Worm (Caenorhabditis elegans) whole organism, L4 larva: Measurements from ENCODE around the gene Y47D3A.20.

Experiments used
- F26F4.8 ChIP-seq: fragments of 200-800 bp; sonication (Bioruptor generic); conservative IDR thresholded peaks from 2 replicates; pipeline ENCODE4 v1.3.6; 2022; ENCODE audit warnings: missing genetic modification characterization, missing compliant biosample characterization
- F49E8.2 ChIP-seq: sonication (generic microtip); optimal IDR thresholded peaks from 2 replicates; lab custom pipeline; 2016; ENCODE audit warnings: missing compliant biosample characterization, mild to moderate bottlenecking, missing genetic modification characterization, borderline replicate concordance
- T26A8.4 ChIP-seq: fragments of 200-800 bp; sonication (Bioruptor generic); IDR thresholded peaks from 2 replicates; pipeline ENCODE4 v1.3.6; 2022; ENCODE audit warnings: missing genetic modification characterization, missing compliant biosample characterization
- aha-1 ChIP-seq: fragments of 150-350 bp; peaks from one replicate; lab custom pipeline; 2014; ENCODE audit warnings: missing biosample characterization, missing genetic modification characterization
- aly-2 ChIP-seq: sonication (generic microtip); optimal IDR thresholded peaks from 2 replicates; lab custom pipeline; 2018; ENCODE audit warnings: missing biosample characterization, missing genetic modification characterization
- ama-1 ChIP-seq: fragments of 150-350 bp; optimal IDR thresholded peaks from 2 replicates; lab custom pipeline; 2014; ENCODE audit warnings: inconsistent platforms, mixed read lengths
- ceh-28 ChIP-seq: fragments of 150-350 bp; optimal IDR thresholded peaks from 2 replicates; lab custom pipeline; 2014; ENCODE audit warnings: missing biosample characterization, missing genetic modification reagents, missing genetic modification characterization
- ceh-44 ChIP-seq: fragments of 200-800 bp; sonication (Bioruptor generic); IDR thresholded peaks from 2 replicates; pipeline ENCODE4 v1.3.6; 2022; ENCODE audit warnings: missing genetic modification reagents, missing genetic modification characterization, missing compliant biosample characterization
- cey-2 ChIP-seq: sonication (generic microtip); optimal IDR thresholded peaks from 3 replicates; lab custom pipeline; 2017; ENCODE audit warnings: missing genetic modification characterization, mild to moderate bottlenecking, missing compliant biosample characterization, antibody characterized with exemption, borderline replicate concordance; ENCODE audit not compliant: insufficient read depth
- daf-12 ChIP-seq: fragments of 150-350 bp; optimal IDR thresholded peaks from 2 replicates; lab custom pipeline; 2014; ENCODE audit warnings: missing biosample characterization, missing genetic modification reagents, missing genetic modification characterization
- daf-19 ChIP-seq: fragments of 200-800 bp; sonication (Bioruptor generic); conservative IDR thresholded peaks from 2 replicates; pipeline ENCODE4 v1.3.6; 2022; ENCODE audit warnings: missing genetic modification characterization, missing compliant biosample characterization
- fkh-10 ChIP-seq: fragments of 150-350 bp; optimal IDR thresholded peaks from 2 replicates; lab custom pipeline; 2014; ENCODE audit warnings: missing biosample characterization, missing genetic modification reagents, missing genetic modification characterization
- fos-1 ChIP-seq: fragments of 150-350 bp; optimal IDR thresholded peaks from 2 replicates; lab custom pipeline; 2014; ENCODE audit warnings: missing biosample characterization, missing genetic modification characterization
- hif-1 ChIP-seq, 2 experiments: sonication (generic microtip); optimal IDR thresholded peaks; 2 replicates each; lab custom pipeline; 2016 to 2017; ENCODE audit warnings: missing compliant biosample characterization in 2 of 2, missing genetic modification characterization in 2 of 2, missing genetic modification reagents in 2 of 2, missing genotype in 2 of 2, mild to moderate bottlenecking in 1 of 2
- hlh-11 ChIP-seq: fragments of 200-800 bp; sonication (Bioruptor generic); optimal IDR thresholded peaks from 2 replicates; lab custom pipeline; 2018; ENCODE audit warnings: mild to moderate bottlenecking, missing genetic modification characterization, missing compliant biosample characterization
- hlh-30 ChIP-seq: sonication (generic microtip); optimal IDR thresholded peaks from 2 replicates; lab custom pipeline; 2017; ENCODE audit warnings: antibody characterized with exemption, mild to moderate bottlenecking, missing genetic modification characterization, missing compliant biosample characterization; ENCODE audit not compliant: insufficient read depth
- hmg-1.1 ChIP-seq: fragments of 200-800 bp; sonication (Bioruptor generic); IDR thresholded peaks from 2 replicates; pipeline ENCODE4 v1.3.6; 2022; ENCODE audit warnings: missing genetic modification reagents, missing genetic modification characterization, missing compliant biosample characterization
- jun-1 ChIP-seq: fragments of 150-350 bp; optimal IDR thresholded peaks from 2 replicates; lab custom pipeline; 2014; ENCODE audit warnings: missing biosample characterization, missing genetic modification reagents, missing genetic modification characterization
- madf-5 ChIP-seq, 2 experiments: fragments of 200-800 bp; sonication (Bioruptor generic); IDR thresholded peaks; 2 replicates each; pipeline ENCODE4 v1.3.6; 2022; ENCODE audit warnings: missing compliant biosample characterization in 2 of 2, missing genetic modification characterization in 2 of 2
- mes-2 ChIP-seq: sonication (generic microtip); optimal IDR thresholded peaks from 2 replicates; lab custom pipeline; 2016; ENCODE audit warnings: missing genotype, mild to moderate bottlenecking, missing genetic modification characterization, missing compliant biosample characterization; ENCODE audit not compliant: poor library complexity, severe bottlenecking
- nhr-10 ChIP-seq: fragments of 150-350 bp; optimal IDR thresholded peaks from 2 replicates; lab custom pipeline; 2014; ENCODE audit warnings: missing biosample characterization, missing genetic modification characterization
- nhr-102 ChIP-seq: sonication (generic microtip); optimal IDR thresholded peaks from 2 replicates; lab custom pipeline; 2016; ENCODE audit warnings: mild to moderate bottlenecking, missing genetic modification characterization, moderate library complexity, missing compliant biosample characterization
- nhr-11 ChIP-seq: fragments of 150-350 bp; optimal IDR thresholded peaks from 2 replicates; lab custom pipeline; 2014; ENCODE audit warnings: missing biosample characterization, missing genetic modification characterization
- nhr-111 ChIP-seq: fragments of 200-800 bp; sonication (Bioruptor generic); optimal IDR thresholded peaks from 2 replicates; lab custom pipeline; 2018; ENCODE audit warnings: mild to moderate bottlenecking, missing genetic modification characterization, missing compliant biosample characterization
- nhr-25 ChIP-seq: sonication (generic microtip); optimal IDR thresholded peaks from 2 replicates; lab custom pipeline; 2017; ENCODE audit warnings: missing genetic modification characterization, mild to moderate bottlenecking, missing compliant biosample characterization, antibody characterized with exemption, moderate library complexity, borderline replicate concordance; ENCODE audit not compliant: insufficient read depth
- nhr-28 ChIP-seq: fragments of 150-350 bp; optimal IDR thresholded peaks from 2 replicates; lab custom pipeline; 2014; ENCODE audit warnings: missing biosample characterization, missing genetic modification characterization
- nhr-76 ChIP-seq: fragments of 150-350 bp; optimal IDR thresholded peaks from 2 replicates; lab custom pipeline; 2014; ENCODE audit warnings: missing biosample characterization, missing genetic modification characterization
- nhr-77 ChIP-seq: fragments of 150-350 bp; optimal IDR thresholded peaks from 2 replicates; lab custom pipeline; 2014; ENCODE audit warnings: missing biosample characterization, missing genetic modification characterization
- saeg-2 ChIP-seq: fragments of 200-800 bp; sonication (Bioruptor generic); IDR thresholded peaks from 2 replicates; pipeline ENCODE4 v1.3.6; 2022; ENCODE audit warnings: missing genetic modification reagents, missing genetic modification characterization, missing compliant biosample characterization
- skn-1 ChIP-seq: fragments of 150-350 bp; optimal IDR thresholded peaks from 2 replicates; lab custom pipeline; 2014; ENCODE audit warnings: missing biosample characterization, missing genetic modification characterization
- snpc-4 ChIP-seq: fragments of 150-350 bp; optimal IDR thresholded peaks from 2 replicates; lab custom pipeline; 2014; ENCODE audit warnings: missing biosample characterization, missing genetic modification characterization
- spr-3 ChIP-seq: fragments of 200-800 bp; sonication (Bioruptor generic); optimal IDR thresholded peaks from 2 replicates; lab custom pipeline; 2018; ENCODE audit warnings: mild to moderate bottlenecking, missing genetic modification characterization, missing compliant biosample characterization
- tag-97 ChIP-seq: fragments of 200-800 bp; sonication (Bioruptor generic); IDR thresholded peaks from 2 replicates; pipeline ENCODE4 v1.3.6; 2022; ENCODE audit warnings: missing genetic modification characterization, missing compliant biosample characterization
- tra-1 ChIP-seq: fragments of 200-800 bp; sonication (Bioruptor generic); IDR thresholded peaks from 2 replicates; pipeline ENCODE4 v1.3.6; 2022; ENCODE audit warnings: missing genetic modification reagents, missing genetic modification characterization, missing compliant biosample characterization
- unc-130 ChIP-seq: sonication (generic microtip); optimal IDR thresholded peaks from 2 replicates; lab custom pipeline; 2016; ENCODE audit warnings: missing genetic modification reagents, missing genetic modification characterization, missing compliant biosample characterization
- unc-39 ChIP-seq: sonication (generic microtip); optimal IDR thresholded peaks from 2 replicates; lab custom pipeline; 2017; ENCODE audit warnings: missing biosample characterization, missing genetic modification characterization
- unc-62 ChIP-seq, 3 experiments: fragments of 150-350 bp in 1 of 3; sonication (generic microtip); optimal IDR thresholded peaks in 2 of 3; peaks in 1 of 3; 1 replicate in 1 of 3; 2 replicates in 2 of 3; lab custom pipeline; 2014 to 2017; ENCODE audit warnings: missing biosample characterization in 3 of 3, missing genetic modification characterization in 3 of 3, missing genetic modification reagents in 3 of 3, missing genotype in 1 of 3
- zip-2 ChIP-seq: fragments of 150-350 bp; optimal IDR thresholded peaks from 2 replicates; lab custom pipeline; 2014; ENCODE audit warnings: missing biosample characterization, missing genetic modification characterization

Y47D3A.20 gene

DNA sequence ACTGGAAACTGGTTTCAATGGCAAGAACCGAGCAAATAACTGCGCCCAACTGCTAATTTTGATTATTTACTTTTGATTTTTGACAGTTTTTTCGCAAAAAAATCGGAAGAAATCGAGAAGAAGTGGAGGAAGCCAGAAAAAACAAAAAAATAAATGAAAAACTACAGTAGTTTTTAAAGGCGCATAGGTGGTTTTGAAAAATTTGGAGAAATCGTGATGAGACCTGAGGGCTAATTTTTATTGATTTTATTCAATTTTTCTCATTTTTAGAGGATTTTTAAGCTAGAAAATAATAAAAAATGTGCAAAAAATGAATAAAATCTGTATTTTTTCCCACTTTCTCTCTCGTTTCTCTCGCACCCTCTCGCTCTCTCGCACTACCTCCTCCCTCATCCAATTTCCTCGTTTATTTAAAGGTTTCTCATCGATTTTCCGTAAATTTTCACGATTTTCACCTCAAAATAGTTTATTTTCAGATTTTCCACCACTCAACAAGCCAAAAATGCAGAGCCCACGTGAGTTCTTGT lies at the start of gene Y47D3A.20:
Gene Y47D3A.20 (plus strand): TSS at position 477 of the 527 bp plus-strand sequence.
- TF ChIP-seq spr-3 (GFP tag; lab: Kevin White, UChicago), result no peak
- TF ChIP-seq nhr-11, result no peak
- no peak for TF ChIP-seq daf-19 (GFP tag; lab: Robert Waterston, UW)
- no peak for TF ChIP-seq cey-2 (tag; lab: Kevin White, UChicago)
- TF ChIP-seq nhr-111, result no peak

ce11 chrIII:11227025-11227424 lies 47.8 kb upstream of the Y47D3A.20 start, which contains the start of gene tbx-37:
Gene tbx-37, minus strand, starts transcription at chrIII:11227125.
- TF ChIP-seq nhr-28 (tag; lab: Kevin White, UChicago), result no peak
- TF ChIP-seq mes-2 (tag; lab: Kevin White, UChicago), result no peak
- no peak for TF ChIP-seq unc-39 (tag; lab: Kevin White, UChicago)
- TF ChIP-seq nhr-10 (tag; lab: Kevin White, UChicago), result no peak
- no peak for TF ChIP-seq cey-2 (tag; lab: Kevin White, UChicago)
- TF ChIP-seq skn-1, result no peak
- TF ChIP-seq aly-2 (tag; lab: Kevin White, UChicago), result no peak
- TF ChIP-seq hmg-1.1 (GFP tag; lab: Robert Waterston, UW), result no peak

DNA sequence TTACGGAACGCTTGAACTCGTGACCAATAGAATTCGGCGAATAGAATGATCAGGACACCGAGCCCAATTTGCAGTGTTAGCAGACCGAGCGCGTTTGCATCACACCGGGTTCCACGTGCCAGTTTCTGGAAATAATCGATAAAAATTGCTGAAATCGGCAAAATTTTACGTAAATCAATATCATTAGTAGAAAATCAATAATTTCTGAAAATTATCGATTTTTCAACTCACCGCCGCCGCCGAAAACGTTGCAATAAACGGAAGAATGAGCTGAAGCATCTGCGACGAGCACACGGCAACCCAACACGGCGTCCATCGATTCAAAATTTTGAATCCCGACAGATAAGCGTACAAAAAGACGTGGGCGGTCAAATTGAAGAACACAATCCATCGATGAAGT lies 44.3 kb upstream of the Y47D3A.20 start:
- TF ChIP-seq madf-5 (GFP tag; IDR thresholded peaks at IDR 0.05; lab: Robert Waterston, UW) (no peak), ceh-28 (peak; percentile 78), daf-12 (no peak), aha-1 (tag; lab: Kevin White, UChicago) (peak; percentile 45), unc-130 (GFP tag; lab: Kevin White, UChicago) (no peak)

ce11 chrIII:11231408-11231807 lies 43.5 kb upstream of the Y47D3A.20 start:
- TF ChIP-seq tra-1 (GFP tag; lab: Robert Waterston, UW), result no peak
- TF ChIP-seq ceh-28, result peak; percentile 69
- no peak for TF ChIP-seq nhr-77 (tag; lab: Kevin White, UChicago)

DNA sequence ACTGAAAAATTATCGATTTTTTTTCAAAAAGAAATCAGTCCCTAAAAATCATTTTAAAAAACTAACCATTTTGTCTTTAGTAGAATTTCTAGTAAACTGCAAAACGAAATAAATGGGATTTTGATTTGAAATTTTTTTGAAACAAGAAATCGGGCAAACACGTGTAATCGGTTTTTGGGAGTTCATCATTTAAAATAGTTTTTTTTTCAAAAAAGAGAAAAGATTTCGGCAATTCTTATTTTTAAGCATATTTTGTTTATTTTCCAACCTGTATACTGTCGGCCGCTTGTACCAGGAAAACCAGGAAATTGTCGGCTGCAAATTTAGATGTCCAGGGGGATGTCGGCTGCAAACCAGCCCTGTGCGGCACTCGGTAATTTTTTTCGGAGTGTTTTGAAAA lies 42.9 kb upstream of the Y47D3A.20 start, which contains the start of gene elo-8:
Gene elo-8 (minus strand): TSS at position 101 of the 400 bp plus-strand sequence.
- peak in 1 of 2 experiments; percentile 2 for TF ChIP-seq unc-62 (GFP tag; optimal IDR thresholded peaks at IDR 0.05 in 1 of 2; lab: Kevin White, UChicago)
- TF ChIP-seq unc-62 (tag; optimal IDR thresholded peaks at IDR 0.05; lab: Kevin White, UChicago), result no peak
- no peak for TF ChIP-seq nhr-102 (tag; lab: Kevin White, UChicago)
- TF ChIP-seq, all 104 proteins: peak for 1

- TF ChIP-seq fkh-10 (GFP tag; lab: Kevin White, UChicago) (peak; percentile 89), T26A8.4 (GFP tag; lab: Robert Waterston, UW) (no peak)
Observed at ce11 chrIII:11234742-11235141, 40.1 kb upstream of the Y47D3A.20 start, which contains the start of gene Y47D3A.34. Gene Y47D3A.34, minus strand, starts transcription at chrIII:11234861.

ce11 chrIII:11236788-11237187 lies 38.1 kb upstream of the Y47D3A.20 start, which contains the start of the genes Y47D3A.14 and aakb-2:
Gene Y47D3A.14, minus strand, starts transcription at chrIII:11236868.
Gene aakb-2, plus strand, starts transcription at chrIII:11237143.
- no peak for TF ChIP-seq nhr-25 (tag; lab: Kevin White, UChicago)
- TF ChIP-seq hlh-30 (tag; lab: Kevin White, UChicago), result peak; percentile 96
- peak in 1 of 2 experiments; percentile 53 for TF ChIP-seq hif-1 (tag; optimal IDR thresholded peaks at IDR 0.05; lab: Kevin White, UChicago)
- TF ChIP-seq fos-1 (tag; lab: Kevin White, UChicago), result no peak
- no peak for TF ChIP-seq aly-2 (tag; lab: Kevin White, UChicago)
- TF ChIP-seq jun-1 (tag; lab: Kevin White, UChicago), result no peak
- TF ChIP-seq ama-1, result peak; percentile 22
- no peak for TF ChIP-seq nhr-76 (tag; lab: Kevin White, UChicago)
- no peak for TF ChIP-seq zip-2 (tag; lab: Kevin White, UChicago)
- no peak for TF ChIP-seq T26A8.4 (GFP tag; lab: Robert Waterston, UW)
- TF ChIP-seq tag-97 (GFP tag; lab: Robert Waterston, UW), result no peak
- no peak for TF ChIP-seq hmg-1.1 (GFP tag; lab: Robert Waterston, UW)
- peak; percentile 91 for TF ChIP-seq hlh-11 (tag; lab: Kevin White, UChicago)
- TF ChIP-seq saeg-2 (GFP tag; lab: Robert Waterston, UW), result no peak
- TF ChIP-seq unc-130 (GFP tag; lab: Kevin White, UChicago), result no peak
- TF ChIP-seq ceh-44, result no peak
- no peak for TF ChIP-seq daf-19 (GFP tag; lab: Robert Waterston, UW)
- TF ChIP-seq F49E8.2 (tag; lab: Kevin White, UChicago), result no peak
- no peak for TF ChIP-seq F26F4.8 (GFP tag; lab: Robert Waterston, UW)
- no peak for TF ChIP-seq snpc-4
- TF ChIP-seq daf-12, result no peak
